Fruit fly (Drosophila melanogaster): ENCODE measurements around the gene SF1.

Gene SF1

DNA sequence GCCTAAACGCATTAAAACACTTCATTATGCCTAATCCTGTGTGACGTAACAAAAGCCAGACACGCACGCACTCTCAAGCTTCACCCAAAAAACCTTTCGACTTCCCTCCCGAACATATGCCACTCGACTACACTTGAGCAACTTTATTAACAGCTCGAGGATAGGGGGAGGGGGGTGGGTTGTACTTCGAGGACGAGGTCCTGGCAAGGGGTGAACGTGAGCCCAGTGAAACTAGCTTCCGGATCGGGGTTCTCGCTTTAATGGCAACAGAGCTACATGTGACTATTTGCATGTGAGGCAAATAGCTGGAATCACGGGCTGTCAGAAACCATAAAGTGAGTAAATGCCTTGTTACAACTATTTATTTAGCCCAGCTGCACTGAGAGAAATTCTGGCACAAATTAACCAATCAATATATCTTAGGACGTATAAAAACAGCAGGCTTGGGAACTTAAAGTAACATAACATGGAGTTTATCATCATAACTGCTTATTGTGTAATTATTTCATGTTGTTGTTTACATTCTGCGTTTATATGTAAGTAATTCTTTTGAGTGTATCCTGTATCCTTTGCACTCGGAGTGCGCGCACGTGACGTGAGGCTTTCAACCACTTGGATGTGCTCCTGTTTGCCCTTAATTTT lies 10.7 kb downstream of the SF1 start (continued):
- TF ChIP-seq CG2678 (tag; optimal IDR thresholded peaks at IDR 0.05) = no peak
- TF ChIP-seq CoRest (tag; optimal IDR thresholded peaks at IDR 0.05) = peak; percentile 58
- TF ChIP-seq E2f2 (GFP tag; IDR thresholded peaks at IDR 0.05) = no peak
- TF ChIP-seq chm (GFP tag; IDR thresholded peaks at IDR 0.05) = 0 out of 2 replicates have a peak, but pooled peaks have one; percentile 13
- TF ChIP-seq toy (GFP tag; IDR thresholded peaks at IDR 0.05) = no peak
- TF ChIP-seq ap (GFP tag; IDR thresholded peaks at IDR 0.05) = no peak
- no peak for TF ChIP-seq CG13123 (GFP tag; optimal IDR thresholded peaks at IDR 0.05)
- no peak; the same call in 1 of the 2 replicates for TF ChIP-seq CG8765 (GFP tag; IDR thresholded peaks at IDR 0.05)
- no peak for TF ChIP-seq H2.0 (GFP tag; IDR thresholded peaks at IDR 0.05)
- no peak for TF ChIP-seq disco-r (GFP tag; optimal IDR thresholded peaks at IDR 0.05)
- TF ChIP-seq CG34224 (GFP tag; IDR thresholded peaks at IDR 0.05; ENCODE audit: partially characterized antibody) = no peak
- no peak for TF ChIP-seq Mrtf (GFP tag; IDR thresholded peaks at IDR 0.05)
- TF ChIP-seq CG8089 (GFP tag; optimal IDR thresholded peaks at IDR 0.05) = peak; percentile 48
- TF ChIP-seq tx (GFP tag; optimal IDR thresholded peaks at IDR 0.05) = peak; percentile 7
- TF ChIP-seq tap (tag; optimal IDR thresholded peaks at IDR 0.05) = peak; percentile 30
- TF ChIP-seq CG15269 (tag; optimal IDR thresholded peaks at IDR 0.05) = no peak
- TF ChIP-seq Adf1 (GFP tag; IDR thresholded peaks at IDR 0.05) = no peak
- TF ChIP-seq HLHmδ (GFP tag; optimal IDR thresholded peaks at IDR 0.05) = no peak
- TF ChIP-seq CG1832 (GFP tag; optimal IDR thresholded peaks at IDR 0.05) = no peak
- no peak; the same call in 1 of the 2 replicates for TF ChIP-seq CG10366 (GFP tag; IDR thresholded peaks at IDR 0.05)
- no peak for TF ChIP-seq CG11093 (GFP tag; IDR thresholded peaks at IDR 0.05)
- no peak for TF ChIP-seq Drgx (GFP tag; IDR thresholded peaks at IDR 0.05)
- peak; percentile 1 for TF ChIP-seq CG8944 (GFP tag; optimal IDR thresholded peaks at IDR 0.05)
- peak; percentile 70 for TF ChIP-seq phol (tag; optimal IDR thresholded peaks at IDR 0.05)
- TF ChIP-seq Nf-YC (tag; optimal IDR thresholded peaks at IDR 0.05) = no peak
- TF ChIP-seq Rfx (GFP tag; IDR thresholded peaks at IDR 0.05) = no peak
- TF ChIP-seq CG6254 (GFP tag; optimal IDR thresholded peaks at IDR 0.05) = peak; percentile 62
- TF ChIP-seq Sox100B (GFP tag; optimal IDR thresholded peaks at IDR 0.05) = no peak
- peak; percentile 29 for TF ChIP-seq Nf-YB (GFP tag; optimal IDR thresholded peaks at IDR 0.05)
- peak; percentile 80 for TF ChIP-seq CG10979 (tag; optimal IDR thresholded peaks at IDR 0.05)
- TF ChIP-seq Six4 (GFP tag; optimal IDR thresholded peaks at IDR 0.05) = peak; percentile 28
- TF ChIP-seq CG7556 (GFP tag; optimal IDR thresholded peaks at IDR 0.05) = peak; percentile 56
- peak; percentile 39 for TF ChIP-seq twi (tag; optimal IDR thresholded peaks at IDR 0.05)
- TF ChIP-seq CG31388 (GFP tag; optimal IDR thresholded peaks at IDR 0.05) = no peak
- TF ChIP-seq sc (optimal IDR thresholded peaks at IDR 0.05) = no peak
- TF ChIP-seq sc (GFP tag; optimal IDR thresholded peaks at IDR 0.05) = peak; percentile 36
- TF ChIP-seq CG4730 (GFP tag; IDR thresholded peaks at IDR 0.05) = no peak
- TF ChIP-seq CG9932 (GFP tag; IDR thresholded peaks at IDR 0.05) = no peak
- TF ChIP-seq HLH3B (GFP tag; IDR thresholded peaks at IDR 0.05) = peak; percentile 39; the same call in 1 of the 2 replicates
- TF ChIP-seq Asciz (GFP tag; optimal IDR thresholded peaks at IDR 0.05) = no peak
- TF ChIP-seq Hey (tag; optimal IDR thresholded peaks at IDR 0.05) = no peak
- TF ChIP-seq CG17612 (GFP tag; IDR thresholded peaks at IDR 0.05) = no peak
- TF ChIP-seq sim (GFP tag; IDR thresholded peaks at IDR 0.05) = peak; percentile 19; the same call in 1 of the 2 replicates
- TF ChIP-seq Spps (tag; optimal IDR thresholded peaks at IDR 0.05) = peak; percentile 40
- peak; percentile 2 for TF ChIP-seq salm (tag; optimal IDR thresholded peaks at IDR 0.05)
- no peak for TF ChIP-seq Hmr (GFP tag; optimal IDR thresholded peaks at IDR 0.05)
- TF ChIP-seq Fer3 (tag; optimal IDR thresholded peaks at IDR 0.05) = peak; percentile 4
- peak; percentile 50 for TF ChIP-seq CG1602 (GFP tag; optimal IDR thresholded peaks at IDR 0.05)
- TF ChIP-seq B-H1 (GFP tag; IDR thresholded peaks at IDR 0.05) = no peak
- no peak for TF ChIP-seq Scr (GFP tag; IDR thresholded peaks at IDR 0.05; ENCODE audit: partially characterized antibody)
- no peak for TF ChIP-seq CG11723 (GFP tag; optimal IDR thresholded peaks at IDR 0.05)
